Worm (Caenorhabditis elegans) whole organism, midembryonic: Measurements from ENCODE around the gene R04D3.2.

Experiments
- cog-1 ChIP-seq: sonication (generic microtip); optimal IDR thresholded peaks from 2 replicates; lab custom pipeline; 2016; ENCODE audit warnings: missing genetic modification characterization, missing compliant biosample characterization
- flt-1 ChIP-seq: fragments of 200-800 bp; sonication (Bioruptor generic); IDR thresholded peaks from 2 replicates; pipeline ENCODE4 v1.3.6; 2022; ENCODE audit warnings: missing genetic modification characterization, missing compliant biosample characterization
- klf-2 ChIP-seq: fragments of 200-800 bp; sonication (Bioruptor generic); conservative IDR thresholded peaks from 2 replicates; pipeline ENCODE4 v1.3.6; 2022; ENCODE audit warnings: missing genetic modification reagents, missing genetic modification characterization, missing compliant biosample characterization
- med-1 ChIP-seq: sonication (generic microtip); optimal IDR thresholded peaks from 2 replicates; lab custom pipeline; 2017; ENCODE audit warnings: missing genetic modification characterization, mild to moderate bottlenecking, missing compliant biosample characterization, antibody characterized with exemption, missing genetic modification reagents; ENCODE audit not compliant: insufficient read depth
- tab-1 ChIP-seq: fragments of 200-800 bp; sonication (Bioruptor generic); IDR thresholded peaks from 2 replicates; pipeline ENCODE4 v1.3.6; 2022; ENCODE audit warnings: missing genetic modification characterization, missing compliant biosample characterization
- ztf-23 ChIP-seq: fragments of 200-800 bp; sonication (Bioruptor generic); IDR thresholded peaks from 2 replicates; pipeline ENCODE4 v1.3.6; 2022; ENCODE audit warnings: missing genetic modification reagents, missing genetic modification characterization, missing compliant biosample characterization
- ztf-29 ChIP-seq: fragments of 200-800 bp; sonication (Bioruptor generic); IDR thresholded peaks from 2 replicates; pipeline ENCODE4 v1.3.6; 2022; ENCODE audit warnings: missing genetic modification reagents, missing genetic modification characterization, missing compliant biosample characterization

DNA sequence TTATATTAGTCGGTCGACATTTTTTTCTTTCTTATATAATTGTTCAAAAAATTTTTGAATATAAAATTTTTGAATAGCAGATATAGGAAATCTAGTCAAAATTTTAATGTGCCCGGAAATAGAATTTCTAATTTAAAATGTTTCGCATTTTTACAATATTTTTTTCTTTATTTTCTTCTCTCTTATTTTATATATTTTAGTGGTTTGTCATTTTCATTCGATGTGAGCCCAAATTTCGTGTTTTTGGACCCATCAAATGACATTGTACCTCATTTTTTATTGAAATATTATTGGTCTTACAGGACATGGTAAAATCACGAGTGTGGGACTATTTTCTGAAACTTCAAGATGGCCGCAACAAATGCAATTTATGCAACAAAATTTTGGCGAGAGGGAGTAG is 24.2 kb downstream of the R04D3.2 start, which contains the start of gene K09A11.1:
- TF ChIP-seq klf-2 (GFP tag; lab: Robert Waterston, UW) (no peak), ztf-23 (GFP tag; lab: Robert Waterston, UW) (no peak), ztf-29 (GFP tag; lab: Robert Waterston, UW) (no peak), med-1 (GFP tag; lab: Kevin White, UChicago) (no peak), tab-1 (GFP tag; lab: Robert Waterston, UW) (no peak), flt-1 (GFP tag; lab: Robert Waterston, UW) (no peak), cog-1 (tag; lab: Kevin White, UChicago) (no peak)
